1 fruit fly cellular context compared by ENCODE assay signal in the genomic region with DNA sequence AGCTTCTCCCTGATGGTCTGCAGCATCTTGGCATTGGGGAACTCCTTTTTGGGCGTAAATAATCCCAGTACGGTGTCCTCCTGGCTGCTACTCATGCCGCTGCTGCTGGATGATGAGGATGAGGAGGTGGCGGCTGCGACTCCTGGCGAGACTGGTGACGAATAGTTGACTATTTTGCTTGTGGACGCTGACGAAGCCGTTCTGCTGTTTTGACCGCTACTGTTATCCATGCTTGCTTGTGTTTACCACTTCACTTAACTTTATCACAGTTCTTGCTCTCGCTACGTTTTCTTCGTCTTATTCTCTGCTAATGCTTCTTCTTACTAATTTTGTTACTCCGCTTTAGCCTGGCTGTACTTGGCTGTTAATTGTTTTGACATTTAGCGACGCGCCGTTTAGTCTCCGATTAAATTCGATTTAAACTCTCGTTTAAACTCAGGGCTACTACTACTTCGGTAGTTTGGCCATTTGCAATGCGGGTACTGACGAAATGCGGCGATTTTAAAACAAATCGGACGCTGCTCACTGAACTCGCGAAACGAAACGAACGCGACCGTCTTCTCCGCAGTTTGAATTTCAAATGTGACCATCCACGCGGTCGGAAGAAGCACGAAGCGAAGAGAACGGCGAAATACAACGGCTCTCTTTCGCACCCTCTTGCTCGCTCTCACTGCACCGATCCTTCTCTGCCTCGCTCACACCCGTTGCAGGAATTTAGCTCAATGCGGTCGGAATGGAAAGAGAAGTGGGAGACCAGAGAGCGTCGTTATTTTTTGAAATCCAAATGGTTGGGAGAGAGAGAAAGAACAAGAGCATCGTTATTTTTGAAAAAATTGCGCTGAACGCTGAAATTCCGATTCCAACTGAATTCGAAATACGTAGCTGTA.
TF ChIP-seq lines count a peak whose summit lies in the region.

Gene trbl, minus strand, starts transcription at position 584 of the 887 bp plus-strand sequence.

TF ChIP-seq in whole organism, embryonic, 481 proteins besides CTCF, POLR2A, EP300 and RAD21 (continued from another document):
- TF ChIP-seq YL-1 (GFP tag; optimal IDR thresholded peaks at IDR 0.05; lab: Kevin White, UChicago) (no peak), CG18764 (GFP tag; optimal IDR thresholded peaks at IDR 0.05; lab: Kevin White, UChicago) (no peak), CG4820 (GFP tag; optimal IDR thresholded peaks at IDR 0.05; lab: Kevin White, UChicago) (no peak), repo (GFP tag; optimal IDR thresholded peaks at IDR 0.05; lab: Kevin White, UChicago) (no peak), Dref (GFP tag; IDR thresholded peaks at IDR 0.05; lab: Robert Waterston, UW) (no peak), CG10209 (GFP tag; optimal IDR thresholded peaks at IDR 0.05; lab: Kevin White, UChicago) (no peak), z (GFP tag; IDR thresholded peaks at IDR 0.05; lab: Robert Waterston, UW) (peak; percentile 62; the same call in 1 of the 3 replicates), emc (GFP tag; optimal IDR thresholded peaks at IDR 0.05; lab: Kevin White, UChicago) (no peak), tin (GFP tag; optimal IDR thresholded peaks at IDR 0.05; lab: Kevin White, UChicago) (no peak), Sin3A (optimal IDR thresholded peaks at IDR 0.05; lab: Kevin White, UChicago) (no peak), Stat92E (GFP tag; optimal IDR thresholded peaks at IDR 0.05; lab: Kevin White, UChicago) (peak in 1 of 3 experiments; percentile 46), kni (GFP tag; optimal IDR thresholded peaks at IDR 0.05; lab: Kevin White, UChicago) (peak; percentile 81), CG8290 (GFP tag; optimal IDR thresholded peaks at IDR 0.05; lab: Kevin White, UChicago) (peak; percentile 43), CG8290 (tag; optimal IDR thresholded peaks at IDR 0.05; lab: Kevin White, UChicago) (peak; percentile 44 to 64)
TF ChIP-seq in whole organism, embryonic: peak in this region for 171.
